Worm (Caenorhabditis elegans) whole organism, late embryonic: ENCODE measurements around the gene srw-16.

ENCODE experiments used
- C08G9.2 ChIP-seq: sonication (generic microtip); optimal IDR thresholded peaks from 2 replicates; lab custom pipeline; 2016; ENCODE audit warnings: mild to moderate bottlenecking, missing genetic modification characterization, moderate library complexity, missing compliant biosample characterization
- K02D7.2 ChIP-seq: sonication (generic microtip); optimal IDR thresholded peaks from 2 replicates; lab custom pipeline; 2017; ENCODE audit warnings: mild to moderate bottlenecking, missing genetic modification characterization, missing compliant biosample characterization
- K09A11.1 ChIP-seq: sonication (generic microtip); optimal IDR thresholded peaks from 2 replicates; lab custom pipeline; 2017; ENCODE audit warnings: antibody characterized with exemption, mild to moderate bottlenecking, missing genetic modification characterization, missing compliant biosample characterization; ENCODE audit not compliant: insufficient read depth
- Y22D7AL.16 ChIP-seq: sonication (generic microtip); optimal IDR thresholded peaks from 2 replicates; lab custom pipeline; 2016; ENCODE audit warnings: missing genetic modification characterization, missing compliant biosample characterization
- ceh-2 ChIP-seq: sonication (generic microtip); optimal IDR thresholded peaks from 2 replicates; lab custom pipeline; 2016; ENCODE audit warnings: missing genotype, missing genetic modification characterization, missing compliant biosample characterization
- ceh-24 ChIP-seq: sonication (generic microtip); optimal IDR thresholded peaks from 2 replicates; lab custom pipeline; 2016; ENCODE audit warnings: mild to moderate bottlenecking, missing genetic modification characterization, missing compliant biosample characterization
- ceh-31 ChIP-seq: sonication (generic microtip); optimal IDR thresholded peaks from 2 replicates; lab custom pipeline; 2016; ENCODE audit warnings: missing genetic modification characterization, missing compliant biosample characterization
- ceh-45 ChIP-seq: fragments of 200-800 bp; sonication (Bioruptor generic); IDR thresholded peaks from 2 replicates; pipeline ENCODE4 v1.3.6; 2022; ENCODE audit warnings: missing genetic modification reagents, missing genetic modification characterization, missing compliant biosample characterization
- ceh-48 ChIP-seq: sonication (generic microtip); optimal IDR thresholded peaks from 2 replicates; lab custom pipeline; 2016; ENCODE audit warnings: missing genetic modification characterization, inconsistent platforms, missing compliant biosample characterization
- elt-2 ChIP-seq: sonication (generic microtip); optimal IDR thresholded peaks from 2 replicates; lab custom pipeline; 2016; ENCODE audit warnings: missing genetic modification reagents, missing genetic modification characterization, missing compliant biosample characterization
- elt-4 ChIP-seq: sonication (generic microtip); optimal IDR thresholded peaks from 2 replicates; lab custom pipeline; 2016; ENCODE audit warnings: missing genetic modification characterization, missing compliant biosample characterization
- eyg-1 ChIP-seq: sonication (generic microtip); optimal IDR thresholded peaks from 2 replicates; lab custom pipeline; 2016; ENCODE audit warnings: missing genotype, missing genetic modification characterization, missing compliant biosample characterization
- fax-1 ChIP-seq: sonication (generic microtip); optimal IDR thresholded peaks from 2 replicates; lab custom pipeline; 2016; ENCODE audit warnings: missing genotype, missing genetic modification characterization, missing compliant biosample characterization
- fkh-6 ChIP-seq: sonication (generic microtip); optimal IDR thresholded peaks from 2 replicates; lab custom pipeline; 2016; ENCODE audit warnings: missing genetic modification characterization, missing compliant biosample characterization
- gmeb-2 ChIP-seq: sonication (generic microtip); optimal IDR thresholded peaks from 2 replicates; lab custom pipeline; 2016; ENCODE audit warnings: missing genetic modification characterization, inconsistent platforms, missing compliant biosample characterization
- hlh-8 ChIP-seq: sonication (generic microtip); optimal IDR thresholded peaks from 2 replicates; lab custom pipeline; 2016; ENCODE audit warnings: missing genotype, missing genetic modification characterization, missing compliant biosample characterization
- lin-11 ChIP-seq: fragments of 200-800 bp; sonication (Bioruptor generic); optimal IDR thresholded peaks from 2 replicates; lab custom pipeline; 2018; ENCODE audit warnings: mild to moderate bottlenecking, missing genetic modification characterization, missing compliant biosample characterization
- mec-3 ChIP-seq: sonication (generic microtip); optimal IDR thresholded peaks from 2 replicates; lab custom pipeline; 2016; ENCODE audit warnings: borderline replicate concordance, missing genetic modification characterization, missing compliant biosample characterization
- nfya-1 ChIP-seq: sonication (generic microtip); optimal IDR thresholded peaks from 2 replicates; lab custom pipeline; 2017; ENCODE audit warnings: missing genetic modification characterization, mild to moderate bottlenecking, missing compliant biosample characterization, antibody characterized with exemption, moderate library complexity
- npax-4 ChIP-seq: sonication (generic microtip); optimal IDR thresholded peaks from 2 replicates; lab custom pipeline; 2016; ENCODE audit warnings: missing genetic modification characterization, missing compliant biosample characterization
- odd-2 ChIP-seq: sonication (generic microtip); optimal IDR thresholded peaks from 2 replicates; lab custom pipeline; 2017; ENCODE audit warnings: antibody characterized with exemption, mild to moderate bottlenecking, missing genetic modification characterization, missing compliant biosample characterization
- pax-1 ChIP-seq: fragments of 150-350 bp; optimal IDR thresholded peaks from 2 replicates; lab custom pipeline; 2014; ENCODE audit warnings: missing biosample characterization, missing genetic modification characterization
- pha-2 ChIP-seq: sonication (generic microtip); optimal IDR thresholded peaks from 2 replicates; lab custom pipeline; 2017; ENCODE audit warnings: mild to moderate bottlenecking, missing genetic modification characterization, missing compliant biosample characterization
- pha-4 ChIP-seq: fragments of 150-350 bp; optimal IDR thresholded peaks from 2 replicates; lab custom pipeline; 2018; ENCODE audit warnings: missing biosample characterization, missing genetic modification reagents, missing genetic modification characterization
- pros-1 ChIP-seq: fragments of 150-350 bp; optimal IDR thresholded peaks from 2 replicates; lab custom pipeline; 2014; ENCODE audit warnings: missing biosample characterization, missing genetic modification reagents, missing genetic modification characterization
- rnt-1 ChIP-seq: sonication (generic microtip); optimal IDR thresholded peaks from 2 replicates; lab custom pipeline; 2016; ENCODE audit warnings: missing genetic modification characterization, missing compliant biosample characterization
- sdc-2 ChIP-seq: sonication (generic microtip); optimal IDR thresholded peaks from 2 replicates; lab custom pipeline; 2016; ENCODE audit warnings: missing genotype, missing genetic modification characterization, missing compliant biosample characterization
- sox-4 ChIP-seq: sonication (generic microtip); optimal IDR thresholded peaks from 2 replicates; lab custom pipeline; 2017; ENCODE audit warnings: mild to moderate bottlenecking, missing genetic modification characterization, inconsistent platforms, missing compliant biosample characterization
- tbx-2 ChIP-seq: sonication (generic microtip); optimal IDR thresholded peaks from 2 replicates; lab custom pipeline; 2016; ENCODE audit warnings: missing genetic modification characterization, missing compliant biosample characterization
- tbx-7 ChIP-seq: sonication (generic microtip); optimal IDR thresholded peaks from 2 replicates; lab custom pipeline; 2016; ENCODE audit warnings: missing genotype, missing genetic modification characterization, missing compliant biosample characterization
- ttx-3 ChIP-seq: sonication (generic microtip); optimal IDR thresholded peaks from 2 replicates; lab custom pipeline; 2016; ENCODE audit warnings: missing genetic modification reagents, missing genetic modification characterization, missing compliant biosample characterization
- unc-3 ChIP-seq, 2 experiments: fragments of 200-800 bp in 1 of 2; sonication (Bioruptor generic) in 1 of 2; sonication (generic microtip) in 1 of 2; conservative IDR thresholded peaks in 1 of 2; optimal IDR thresholded peaks in 1 of 2; 2 replicates each; pipeline versions ENCODE4 v1.3.6 to Lab custom; 2016 to 2022; ENCODE audit warnings: missing compliant biosample characterization in 2 of 2, missing genetic modification characterization in 2 of 2, missing genetic modification reagents in 1 of 2
- unc-86 ChIP-seq: sonication (generic microtip); optimal IDR thresholded peaks from 2 replicates; lab custom pipeline; 2016; ENCODE audit warnings: missing genetic modification characterization, missing compliant biosample characterization
- zip-5 ChIP-seq: sonication (generic microtip); optimal IDR thresholded peaks from 2 replicates; lab custom pipeline; 2016; ENCODE audit warnings: missing genetic modification characterization, missing compliant biosample characterization

The srw-16 gene

ce11 chrV:15232200-15232599 lies 42.5 kb downstream of the srw-16 start, which contains the start of gene srw-13:
srw-13 (plus strand) TSS chrV:15232500.
- TF ChIP-seq zip-5 (tag; lab: Kevin White, UChicago) (no peak), sdc-2 (tag; lab: Kevin White, UChicago) (no peak), mec-3 (no peak), ceh-2 (tag; lab: Kevin White, UChicago) (no peak), ceh-31 (tag; lab: Kevin White, UChicago) (no peak), ceh-24 (tag; lab: Kevin White, UChicago) (no peak), tbx-2 (no peak)

- TF ChIP-seq ceh-45 (GFP tag; lab: Robert Waterston, UW) (no peak), unc-86 (no peak), gmeb-2 (tag; lab: Kevin White, UChicago) (no peak), fax-1 (no peak), npax-4 (tag; lab: Kevin White, UChicago) (no peak), K09A11.1 (tag; lab: Kevin White, UChicago) (no peak), K02D7.2 (tag; lab: Kevin White, UChicago) (no peak), ceh-48 (tag; lab: Kevin White, UChicago) (no peak), fkh-6 (tag; lab: Kevin White, UChicago) (no peak), unc-3 (GFP tag; conservative IDR thresholded peaks at IDR 0.05; lab: Robert Waterston, UW) (no peak), unc-3 (tag; optimal IDR thresholded peaks at IDR 0.05; lab: Kevin White, UChicago) (no peak), sox-4 (tag; lab: Kevin White, UChicago) (no peak), C08G9.2 (tag; lab: Kevin White, UChicago) (no peak), ceh-31 (tag; lab: Kevin White, UChicago) (no peak), pha-2 (tag; lab: Kevin White, UChicago) (no peak)
Measured at ce11 chrV:15230243-15230642, 44.4 kb downstream of the srw-16 start, which contains the start of gene srw-15. srw-15 (plus strand) TSS chrV:15230543.

- no peak for TF ChIP-seq ttx-3
- peak; percentile 95 for TF ChIP-seq elt-2 (tag; lab: Kevin White, UChicago)
Measured at ce11 chrV:15226206-15226605, 48.5 kb downstream of the srw-16 start.

ce11 chrV:15225650-15226049 lies 49.0 kb downstream of the srw-16 start, which contains the start of gene srw-14:
srw-14 (plus strand) TSS chrV:15225950.
- no peak for TF ChIP-seq sdc-2 (tag; lab: Kevin White, UChicago)
- TF ChIP-seq npax-4 (tag; lab: Kevin White, UChicago), result no peak

- TF ChIP-seq ceh-24 (tag; lab: Kevin White, UChicago) (no peak), odd-2 (tag; lab: Kevin White, UChicago) (no peak), tbx-7 (tag; lab: Kevin White, UChicago) (no peak), ceh-48 (tag; lab: Kevin White, UChicago) (no peak), ceh-45 (GFP tag; lab: Robert Waterston, UW) (no peak), hlh-8 (tag; lab: Kevin White, UChicago) (no peak), pros-1 (tag; lab: Kevin White, UChicago) (no peak), elt-4 (tag; lab: Kevin White, UChicago) (no peak), rnt-1 (tag; lab: Kevin White, UChicago) (no peak), eyg-1 (tag; lab: Kevin White, UChicago) (no peak), Y22D7AL.16 (tag; lab: Kevin White, UChicago) (no peak), nfya-1 (tag; lab: Kevin White, UChicago) (no peak), lin-11 (no peak), unc-3 (GFP tag; conservative IDR thresholded peaks at IDR 0.05; lab: Robert Waterston, UW) (no peak), unc-3 (tag; optimal IDR thresholded peaks at IDR 0.05; lab: Kevin White, UChicago) (no peak), pax-1 (tag; lab: Kevin White, UChicago) (no peak), pha-4 (tag; lab: Kevin White, UChicago) (no peak), fax-1 (no peak)
Measured at ce11 chrV:15223668-15224067, 51.0 kb downstream of the srw-16 start, which contains the start of gene srw-24. srw-24 (plus strand) TSS chrV:15223968.
